Worm (Caenorhabditis elegans) whole organism, young adult: Measurements from ENCODE around the gene arl-5.

ENCODE experiments used
- F22D6.2 ChIP-seq: sonication (generic microtip); optimal IDR thresholded peaks from 2 replicates; lab custom pipeline; 2016; ENCODE audit warnings: mild to moderate bottlenecking, missing genetic modification characterization, missing compliant biosample characterization
- T07F8.4 ChIP-seq: sonication (generic microtip); optimal IDR thresholded peaks from 2 replicates; lab custom pipeline; 2016; ENCODE audit warnings: mild to moderate bottlenecking, missing genetic modification characterization, moderate library complexity, missing compliant biosample characterization
- athp-1 ChIP-seq: sonication (generic microtip); optimal IDR thresholded peaks from 2 replicates; lab custom pipeline; 2017; ENCODE audit warnings: mild to moderate bottlenecking, missing genetic modification characterization, missing compliant biosample characterization
- lin-35 ChIP-seq, 3 experiments: fragments of 150-350 bp in 2 of 3; sonication (generic microtip) in 1 of 3; optimal IDR thresholded peaks; 2 replicates each; lab custom pipeline; 2014 to 2018; ENCODE audit warnings: missing biosample characterization in 3 of 3, missing genetic modification characterization in 3 of 3, missing genetic modification reagents in 3 of 3
- mes-4 ChIP-seq: sonication (generic microtip); optimal IDR thresholded peaks from 2 replicates; lab custom pipeline; 2016; ENCODE audit warnings: missing genotype, missing genetic modification characterization, missing compliant biosample characterization
- pha-4 ChIP-seq: fragments of 150-350 bp; sonication (generic microtip); optimal IDR thresholded peaks from 2 replicates; lab custom pipeline; 2014; ENCODE audit warnings: missing biosample characterization, missing genetic modification reagents, missing genetic modification characterization
- sdz-38 ChIP-seq: sonication (generic microtip); optimal IDR thresholded peaks from 2 replicates; lab custom pipeline; 2016; ENCODE audit warnings: missing genotype, missing genetic modification characterization, missing compliant biosample characterization
- snpc-4 ChIP-seq, 5 experiments: fragments of 150-350 bp in 1 of 5; sonication (generic microtip) in 4 of 5; optimal IDR thresholded peaks; 2 replicates each; lab custom pipeline; 2014 to 2018; ENCODE audit warnings: missing genetic modification characterization in 5 of 5, missing biosample characterization in 3 of 5, antibody characterized with exemption in 2 of 5, mild to moderate bottlenecking in 2 of 5, missing compliant biosample characterization in 2 of 5, missing genotype in 2 of 5, moderate library complexity in 2 of 5, missing genetic modification reagents in 1 of 5
- unc-62 ChIP-seq: fragments of 150-350 bp; optimal IDR thresholded peaks from 2 replicates; lab custom pipeline; 2014; ENCODE audit warnings: missing biosample characterization, missing genetic modification reagents, missing genetic modification characterization
- ztf-3 ChIP-seq: fragments of 200-800 bp; sonication (Bioruptor generic); optimal IDR thresholded peaks from 2 replicates; lab custom pipeline; 2018; ENCODE audit warnings: mild to moderate bottlenecking, missing genetic modification characterization, missing compliant biosample characterization
- ztf-6 ChIP-seq: fragments of 200-800 bp; sonication (Bioruptor generic); IDR thresholded peaks from 2 replicates; pipeline ENCODE4 v1.3.6; 2022; ENCODE audit warnings: missing genetic modification reagents, missing genetic modification characterization, missing compliant biosample characterization

DNA sequence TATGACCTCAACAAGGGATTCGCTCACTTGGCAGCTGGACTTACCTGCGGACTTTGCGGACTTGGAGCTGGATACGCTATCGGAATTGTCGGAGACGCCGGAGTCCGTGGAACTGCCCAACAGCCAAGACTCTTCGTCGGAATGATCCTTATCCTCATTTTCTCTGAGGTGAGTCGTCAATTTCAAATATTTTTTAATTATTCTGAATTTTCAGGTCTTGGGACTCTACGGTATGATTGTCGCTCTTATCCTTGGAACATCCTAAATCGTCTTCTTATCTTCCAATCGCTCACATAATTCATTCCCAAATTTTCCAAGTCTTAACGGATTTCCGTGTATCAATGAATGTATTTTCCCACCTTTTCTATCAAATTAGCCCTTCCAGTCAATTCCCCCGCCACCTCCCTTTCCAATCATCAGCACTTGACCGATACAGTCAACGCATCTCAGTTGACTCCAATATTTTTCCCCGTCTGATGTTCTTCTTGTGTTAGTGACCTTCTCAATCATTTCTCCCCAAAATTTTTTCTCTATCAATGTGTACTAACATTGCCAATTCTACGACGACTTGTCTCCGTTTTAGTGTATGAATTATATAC is 40.5 kb upstream of the arl-5 start, which contains the start of gene R10E11.6:
- TF ChIP-seq F22D6.2 (tag; lab: Kevin White, UChicago) = no peak
- TF ChIP-seq snpc-4 (GFP tag; optimal IDR thresholded peaks at IDR 0.05; lab: Kevin White, UChicago) = no peak
- no peak for TF ChIP-seq snpc-4 (tag; optimal IDR thresholded peaks at IDR 0.05; lab: Kevin White, UChicago)
- TF ChIP-seq lin-35 (GFP tag; optimal IDR thresholded peaks at IDR 0.05; lab: Kevin White, UChicago) = no peak
- TF ChIP-seq pha-4 = no peak
- no peak for TF ChIP-seq unc-62 (GFP tag; lab: Kevin White, UChicago)
- no peak for TF ChIP-seq ztf-6
- TF ChIP-seq mes-4 (tag; lab: Kevin White, UChicago) = no peak
- no peak for TF ChIP-seq sdz-38 (tag; lab: Kevin White, UChicago)
- no peak for TF ChIP-seq ztf-3 (GFP tag; lab: Kevin White, UChicago)
- TF ChIP-seq T07F8.4 = no peak
- no peak for TF ChIP-seq athp-1 (tag; lab: Kevin White, UChicago)
